Worm (Caenorhabditis elegans) whole organism, L4/young adult: ENCODE measurements around the gene Y45G5AM.7.

Experiments
- W03F9.2 ChIP-seq: fragments of 150-350 bp; optimal IDR thresholded peaks from 2 replicates; lab custom pipeline; 2014; ENCODE audit warnings: missing biosample characterization, missing genetic modification characterization
- dao-5 ChIP-seq: sonication (generic microtip); optimal IDR thresholded peaks from 2 replicates; lab custom pipeline; 2016; ENCODE audit warnings: missing genotype, missing genetic modification characterization, moderate library complexity, missing compliant biosample characterization
- him-1 ChIP-seq: sonication (generic microtip); optimal IDR thresholded peaks from 2 replicates; lab custom pipeline; 2016; ENCODE audit warnings: missing genotype, missing genetic modification reagents, missing genetic modification characterization, missing compliant biosample characterization

DNA sequence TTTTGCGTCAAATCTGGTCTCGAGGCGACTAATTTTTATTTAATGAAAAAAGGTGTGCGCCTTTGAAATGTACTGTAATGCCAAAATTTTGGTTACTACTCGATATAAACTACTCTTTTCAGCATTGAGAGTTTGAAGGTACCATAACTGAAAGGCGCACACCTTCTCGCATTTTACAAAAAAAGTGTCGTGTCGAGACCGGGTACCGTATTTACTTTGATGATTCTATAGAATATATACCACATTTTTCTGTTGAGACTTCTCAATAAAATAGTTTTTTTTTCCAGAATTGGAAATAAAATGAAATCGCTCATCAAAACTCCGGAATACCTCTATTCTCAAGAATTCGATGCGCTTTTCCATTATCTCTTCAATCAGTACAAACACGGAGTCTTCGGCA lies 7.1 kb downstream of the Y45G5AM.7 start, which contains the start of gene Y45G5AM.4:
- no peak for TF ChIP-seq dao-5 (tag; lab: Kevin White, UChicago)
- TF ChIP-seq him-1 (tag; lab: Kevin White, UChicago), result no peak
- no peak for TF ChIP-seq W03F9.2 (tag; lab: Kevin White, UChicago)
